Fruit fly (Drosophila melanogaster) whole organism, wandering third instar larva: ENCODE results near the gene foxo.
A peak's percentile ranks its signal among the peaks of the same experiment; 100 is the strongest.

ENCODE experiments used
- Abd-B ChIP-seq: fragments of >200 bp; optimal IDR thresholded peaks from 2 replicates; lab custom pipeline; 2017; ENCODE audit warnings: missing biosample characterization, missing genetic modification characterization
- CG32264 ChIP-seq: fragments of 200-800 bp; sonication (Bioruptor generic); optimal IDR thresholded peaks from 2 replicates; lab custom pipeline; 2016; ENCODE audit warnings: missing biosample characterization, missing genetic modification characterization
- CG9705 ChIP-seq: fragments of 200-800 bp; sonication (Bioruptor generic); optimal IDR thresholded peaks from 2 replicates; lab custom pipeline; 2018; ENCODE audit warnings: missing biosample characterization, mild to moderate bottlenecking, missing genetic modification characterization
- Dif ChIP-seq: fragments of 200-275, 200-300 bp; sonication (Bioruptor generic); optimal IDR thresholded peaks from 2 replicates; lab custom pipeline; 2018; ENCODE audit warnings: missing biosample characterization, missing genetic modification characterization; ENCODE audit not compliant: partially characterized antibody
- HLH106 ChIP-seq: fragments of 200-800 bp; optimal IDR thresholded peaks from 3 replicates; lab custom pipeline; 2019; ENCODE audit warnings: missing biosample characterization, mild to moderate bottlenecking, missing genetic modification characterization, moderate library complexity
- Hnf4 ChIP-seq: fragments of 200-800 bp; sonication (Bioruptor generic); optimal IDR thresholded peaks from 2 replicates; lab custom pipeline; 2016; ENCODE audit warnings: missing biosample characterization, mild to moderate bottlenecking, missing genetic modification characterization
- Hr78 ChIP-seq: fragments of >200 bp; optimal IDR thresholded peaks from 2 replicates; lab custom pipeline; 2017; ENCODE audit warnings: missing biosample characterization, missing genetic modification characterization
- Jra ChIP-seq: sonication (Bioruptor generic); optimal IDR thresholded peaks from 2 replicates; lab custom pipeline; 2016; ENCODE audit warnings: missing biosample characterization, missing genetic modification characterization
- Mio ChIP-seq: sonication (Bioruptor generic); optimal IDR thresholded peaks from 2 replicates; lab custom pipeline; 2016; ENCODE audit warnings: missing biosample characterization, missing genetic modification characterization
- Myc ChIP-seq: fragments of >200 bp; optimal IDR thresholded peaks from 2 replicates; lab custom pipeline; 2017
- N ChIP-seq: fragments of >200 bp; optimal IDR thresholded peaks from 2 replicates; lab custom pipeline; 2018; ENCODE audit warnings: missing biosample characterization, missing external identifiers, missing genetic modification characterization
- OdsH ChIP-seq: fragments of 200-800 bp; sonication (Bioruptor generic); optimal IDR thresholded peaks from 2 replicates; lab custom pipeline; 2016; ENCODE audit warnings: missing biosample characterization, mild to moderate bottlenecking, missing genetic modification characterization
- Rel ChIP-seq, 2 experiments: fragments of 200-800 bp; sonication (Bioruptor generic) in 1 of 2; optimal IDR thresholded peaks; 2 replicates in 1 of 2; 3 replicates in 1 of 2; lab custom pipeline; 2016 to 2019; ENCODE audit warnings: mild to moderate bottlenecking in 2 of 2, missing biosample characterization in 2 of 2, missing genetic modification characterization in 2 of 2, moderate library complexity in 1 of 2
- Sp1 ChIP-seq: fragments of 200-800 bp; sonication (Bioruptor generic); optimal IDR thresholded peaks from 3 replicates; lab custom pipeline; 2019; ENCODE audit warnings: missing biosample characterization, mild to moderate bottlenecking, missing genetic modification characterization, moderate library complexity
- Vsx2 ChIP-seq: fragments of 200-300, 225-300 bp; sonication (Bioruptor generic); optimal IDR thresholded peaks from 2 replicates; lab custom pipeline; 2018; ENCODE audit warnings: missing biosample characterization, missing genetic modification characterization; ENCODE audit not compliant: partially characterized antibody
- br ChIP-seq: fragments of 200-800 bp; sonication (Bioruptor generic); optimal IDR thresholded peaks from 2 replicates; lab custom pipeline; 2016; ENCODE audit warnings: missing biosample characterization, missing genetic modification characterization
- brk ChIP-seq: fragments of 200-800 bp; sonication (Bioruptor generic); optimal IDR thresholded peaks from 2 replicates; lab custom pipeline; 2016; ENCODE audit warnings: missing biosample characterization, mild to moderate bottlenecking, missing genetic modification characterization
- dl ChIP-seq, 2 experiments: fragments of 175-275, 200-275 bp in 1 of 2; fragments of 200-275 bp in 1 of 2; sonication (Bioruptor generic); optimal IDR thresholded peaks; lab custom pipeline; 2018; ENCODE audit warnings: mild to moderate bottlenecking in 2 of 2, missing biosample characterization in 2 of 2, missing genetic modification characterization in 2 of 2, moderate library complexity in 2 of 2; ENCODE audit not compliant: partially characterized antibody in 2 of 2, insufficient read depth in 1 of 2
- dsf ChIP-seq: sonication (Bioruptor generic); optimal IDR thresholded peaks from 2 replicates; lab custom pipeline; 2016; ENCODE audit warnings: missing biosample characterization, missing genetic modification characterization, borderline replicate concordance
- ey ChIP-seq: fragments of 200-800 bp; sonication (Bioruptor generic); optimal IDR thresholded peaks from 2 replicates; lab custom pipeline; 2016; ENCODE audit warnings: missing biosample characterization, missing genetic modification characterization
- foxo ChIP-seq, 2 experiments: fragments of 200-800 bp; sonication (Bioruptor generic); optimal IDR thresholded peaks; 2 replicates in 1 of 2; 3 replicates in 1 of 2; lab custom pipeline; 2016 to 2017; ENCODE audit warnings: missing biosample characterization in 2 of 2, missing genetic modification characterization in 2 of 2
- fru ChIP-seq: fragments of 200-800 bp; sonication (Bioruptor generic); optimal IDR thresholded peaks from 3 replicates; lab custom pipeline; 2016; ENCODE audit warnings: missing biosample characterization, mild to moderate bottlenecking, missing genetic modification characterization
- h ChIP-seq: fragments of 200-800 bp; sonication (Bioruptor generic); optimal IDR thresholded peaks from 3 replicates; lab custom pipeline; 2016; ENCODE audit warnings: missing biosample characterization, mild to moderate bottlenecking, missing genetic modification characterization
- jim ChIP-seq: fragments of 175-275, 200-325 bp; sonication (Bioruptor generic); optimal IDR thresholded peaks from 2 replicates; lab custom pipeline; 2016; ENCODE audit warnings: missing biosample characterization, mild to moderate bottlenecking, missing genetic modification characterization
- lola ChIP-seq: fragments of >200 bp; optimal IDR thresholded peaks from 2 replicates; lab custom pipeline; 2017; ENCODE audit warnings: missing biosample characterization, missing genetic modification characterization
- rgr ChIP-seq: fragments of 200-800 bp; sonication (Bioruptor generic); optimal IDR thresholded peaks from 3 replicates; lab custom pipeline; 2016; ENCODE audit warnings: missing biosample characterization, mild to moderate bottlenecking, missing genetic modification characterization
- sage ChIP-seq: fragments of 200-800 bp; sonication (Bioruptor generic); optimal IDR thresholded peaks from 2 replicates; lab custom pipeline; 2016; ENCODE audit warnings: missing biosample characterization, mild to moderate bottlenecking, missing genetic modification characterization
- sv ChIP-seq: fragments of 200-800 bp; sonication (Bioruptor generic); optimal IDR thresholded peaks from 3 replicates; lab custom pipeline; 2016; ENCODE audit warnings: missing biosample characterization, missing genetic modification characterization
- tai ChIP-seq: sonication (Bioruptor generic); optimal IDR thresholded peaks from 2 replicates; lab custom pipeline; 2016; ENCODE audit warnings: missing biosample characterization, missing genetic modification characterization
- usp ChIP-seq: fragments of >200 bp; optimal IDR thresholded peaks from 2 replicates; lab custom pipeline; 2017; ENCODE audit warnings: missing biosample characterization, missing genetic modification characterization
- woc ChIP-seq: sonication (Bioruptor generic); optimal IDR thresholded peaks from 2 replicates; lab custom pipeline; 2016; ENCODE audit warnings: missing biosample characterization, mild to moderate bottlenecking, missing genetic modification characterization

The foxo gene

DNA sequence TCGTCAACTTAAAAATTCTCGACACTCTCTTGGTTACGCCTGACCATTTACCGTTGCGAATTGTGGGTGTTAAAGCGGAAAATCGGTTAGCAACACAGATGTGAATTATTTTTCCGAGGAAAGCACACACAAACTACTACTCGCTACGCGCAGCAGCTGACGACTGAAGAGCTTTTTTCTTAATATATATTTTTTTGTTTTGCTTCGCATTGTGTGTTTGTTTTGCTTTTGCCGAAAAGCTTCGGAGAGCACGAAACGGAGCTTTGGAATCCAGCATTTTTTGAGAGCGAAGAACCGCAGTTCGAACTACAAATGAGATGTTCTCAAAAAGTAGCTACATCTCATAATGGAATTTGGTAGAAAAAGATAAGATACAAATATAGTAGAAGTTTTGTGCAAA is 30.9 kb upstream of the foxo start:
- TF ChIP-seq Hnf4 (peak; percentile 12), CG32264 (peak; percentile 14), br (GFP tag; lab: Kevin White, UChicago) (no peak), tai (GFP tag; lab: Kevin White, UChicago) (no peak), dl (GFP tag; optimal IDR thresholded peaks at IDR 0.05; lab: Kevin White, UChicago; ENCODE audit: insufficient read depth in 1 of 2, partially characterized antibody in 2 of 2) (no peak), fru (no peak), sage (GFP tag; lab: Kevin White, UChicago) (peak; percentile 79), Vsx2 (GFP tag; lab: Kevin White, UChicago) (no peak), Sp1 (GFP tag; lab: Kevin White, UChicago) (peak; percentile 22), foxo (GFP tag; optimal IDR thresholded peaks at IDR 0.05; lab: Kevin White, UChicago) (peak in 1 of 2 experiments; percentile 86), brk (GFP tag; lab: Kevin White, UChicago) (peak; percentile 46), h (no peak), Jra (no peak), OdsH (no peak), Rel (GFP tag; optimal IDR thresholded peaks at IDR 0.05; lab: Kevin White, UChicago) (peak; percentile 78), Rel (tag; optimal IDR thresholded peaks at IDR 0.05; lab: Kevin White, UChicago) (peak; percentile 26), CG9705 (GFP tag; lab: Kevin White, UChicago) (no peak), lola (GFP tag; lab: Kevin White, UChicago) (no peak), dsf (no peak), Mio (GFP tag; lab: Kevin White, UChicago) (no peak), jim (no peak), HLH106 (tag; lab: Kevin White, UChicago) (no peak)

DNA sequence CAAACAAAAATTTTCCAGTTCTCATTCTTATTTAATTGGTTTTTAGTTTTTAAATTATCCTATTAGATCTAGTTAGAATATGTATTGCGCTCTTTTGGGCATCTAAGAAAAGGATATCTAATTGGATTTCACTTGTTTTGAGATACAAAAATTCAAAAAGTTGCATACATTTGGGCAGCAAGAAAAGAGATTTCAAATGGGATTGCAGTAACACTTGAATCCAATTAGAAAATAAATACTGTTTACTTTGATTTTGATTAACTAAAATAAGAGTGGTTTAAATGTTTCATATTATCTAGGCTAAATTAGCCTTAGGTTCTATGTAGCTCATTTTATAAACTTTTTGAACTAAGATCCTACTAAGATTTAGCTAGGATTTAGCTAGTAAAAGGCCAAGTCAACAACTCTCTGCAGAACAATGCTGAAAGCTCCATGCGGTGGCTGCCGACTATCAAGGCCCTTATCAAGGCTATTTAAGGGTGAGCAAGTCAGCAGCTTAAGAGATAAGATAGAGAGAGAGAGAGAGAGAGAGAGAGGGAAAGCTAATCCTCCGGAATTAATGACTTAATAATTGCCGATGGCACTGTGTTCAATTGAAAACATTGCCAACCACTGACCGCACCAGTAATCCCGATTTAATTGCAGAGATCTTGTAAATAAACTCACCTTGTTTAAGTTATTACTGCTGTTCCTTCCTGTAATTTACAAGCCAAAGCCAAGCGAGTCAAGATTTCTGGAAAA is 30.4 kb upstream of the foxo start:
- TF ChIP-seq Myc (lab: Kevin White, UChicago), result peak; percentile 82
- peak in 1 of 2 experiments; percentile 1 for TF ChIP-seq dl (GFP tag; optimal IDR thresholded peaks at IDR 0.05; lab: Kevin White, UChicago; ENCODE audit: insufficient read depth in 1 of 2, partially characterized antibody in 2 of 2)
- TF ChIP-seq fru, result peak; percentile 31
- no peak for TF ChIP-seq jim
- no peak for TF ChIP-seq rgr
- TF ChIP-seq woc (GFP tag; lab: Kevin White, UChicago), result peak; percentile 43

DNA sequence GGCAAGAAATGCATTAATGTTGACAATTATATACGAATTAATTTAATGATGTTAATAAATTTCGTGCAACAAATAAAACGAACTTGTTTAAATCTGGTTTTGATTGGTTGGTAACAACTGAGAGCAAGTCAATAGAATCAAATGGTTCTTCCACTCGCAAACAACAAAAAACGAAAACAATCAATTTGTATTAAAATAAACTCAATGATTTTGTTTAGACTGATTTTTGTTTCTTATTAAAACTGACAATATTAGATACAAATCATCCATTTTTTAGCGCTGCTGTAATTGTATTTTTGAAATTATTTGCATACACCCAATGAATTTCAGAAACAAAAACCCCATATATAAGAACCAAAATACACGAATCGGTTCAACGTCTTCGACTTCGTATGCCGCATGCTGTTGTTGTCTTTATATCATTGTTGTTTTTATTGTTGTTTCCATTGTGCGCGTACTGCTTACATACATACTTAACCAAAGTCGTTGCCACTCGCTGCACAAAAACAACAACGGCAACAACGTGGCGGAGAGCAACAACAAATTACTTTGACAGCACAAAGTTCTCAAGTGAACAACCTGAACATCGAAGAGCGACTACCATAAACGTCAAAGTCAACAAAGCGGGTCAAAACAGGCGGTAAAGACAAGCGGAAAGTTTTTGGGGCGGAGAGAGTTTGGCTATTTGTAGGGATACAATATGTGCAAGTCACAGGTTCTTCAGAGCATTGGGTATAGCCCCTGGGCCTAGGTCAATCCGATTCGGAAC is 29.6 kb upstream of the foxo start:
- TF ChIP-seq jim, result no peak
- peak; percentile 35 to 56 for TF ChIP-seq foxo (GFP tag; optimal IDR thresholded peaks at IDR 0.05; lab: Kevin White, UChicago)
- TF ChIP-seq br (GFP tag; lab: Kevin White, UChicago), result peak; percentile 5
- TF ChIP-seq Sp1 (GFP tag; lab: Kevin White, UChicago), result peak; percentile 12
- no peak for TF ChIP-seq usp (GFP tag; lab: Kevin White, UChicago)
- no peak for TF ChIP-seq Rel (GFP tag; optimal IDR thresholded peaks at IDR 0.05; lab: Kevin White, UChicago)
- peak; percentile 15 for TF ChIP-seq Rel (tag; optimal IDR thresholded peaks at IDR 0.05; lab: Kevin White, UChicago)
- no peak for TF ChIP-seq N
- peak; percentile 40 for TF ChIP-seq HLH106 (tag; lab: Kevin White, UChicago)
- peak; percentile 21 for TF ChIP-seq ey
- peak; percentile 17 for TF ChIP-seq h
- peak; percentile 7 for TF ChIP-seq Hnf4

DNA sequence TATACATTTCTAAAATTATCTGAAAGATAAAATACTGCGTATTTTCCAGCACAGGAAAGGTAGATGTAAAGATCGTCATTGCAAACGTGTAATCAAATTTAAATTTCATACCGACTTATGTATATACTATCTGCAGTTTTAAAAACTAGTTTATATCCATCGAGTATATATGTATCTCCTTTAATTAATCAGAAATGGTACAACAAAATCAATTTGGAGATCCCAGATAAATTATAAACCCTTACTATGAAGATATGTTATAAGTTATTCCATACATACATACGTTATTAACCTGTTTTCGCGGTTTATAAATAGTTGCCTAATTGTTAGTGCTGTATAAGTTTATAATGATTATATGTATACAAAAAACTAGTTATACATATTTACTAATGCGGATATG is 28.6 kb upstream of the foxo start:
- no peak for TF ChIP-seq CG9705 (GFP tag; lab: Kevin White, UChicago)
- TF ChIP-seq sage (GFP tag; lab: Kevin White, UChicago), result no peak
- TF ChIP-seq Dif, result no peak
- TF ChIP-seq dsf, result no peak
- no peak for TF ChIP-seq Hr78 (GFP tag; lab: Kevin White, UChicago)
- TF ChIP-seq ey, result no peak
- no peak for TF ChIP-seq Jra
- TF ChIP-seq Hnf4, result no peak
- TF ChIP-seq Vsx2 (GFP tag; lab: Kevin White, UChicago), result no peak
- TF ChIP-seq Abd-B, result no peak
- no peak for TF ChIP-seq Mio (GFP tag; lab: Kevin White, UChicago)
- no peak for TF ChIP-seq brk (GFP tag; lab: Kevin White, UChicago)
- TF ChIP-seq sv (GFP tag; lab: Kevin White, UChicago), result no peak
